Worm (Caenorhabditis elegans) whole organism, L2 larva: ENCODE results near the gene K05F6.8.

ENCODE experiments used
- blmp-1 ChIP-seq: sonication (generic microtip); optimal IDR thresholded peaks from 2 replicates; lab custom pipeline; 2017; ENCODE audit warnings: missing genetic modification characterization, mild to moderate bottlenecking, missing compliant biosample characterization, antibody characterized with exemption, moderate library complexity; ENCODE audit not compliant: insufficient read depth
- ceh-82 ChIP-seq: fragments of 150-350 bp; optimal IDR thresholded peaks from 2 replicates; lab custom pipeline; 2014; ENCODE audit warnings: missing biosample characterization, missing genetic modification characterization
- skn-1 ChIP-seq: sonication (generic microtip); optimal IDR thresholded peaks from 2 replicates; lab custom pipeline; 2017; ENCODE audit warnings: missing biosample characterization, missing genetic modification characterization

ce11 chrII:1610630-1611029, 43.1 kb upstream of the K05F6.8 start, which contains the start of gene fbxa-163:
- TF ChIP-seq skn-1 (tag; lab: Kevin White, UChicago) = no peak
- no peak for TF ChIP-seq blmp-1 (tag; lab: Kevin White, UChicago)
- TF ChIP-seq ceh-82 (tag; lab: Kevin White, UChicago) = no peak
